Fruit fly (Drosophila melanogaster) whole organism, adult: ENCODE data around the gene Cnep1r2.

Experiments used
- CG11617 ChIP-seq: fragments of 200-800 bp; sonication (Bioruptor generic); optimal IDR thresholded peaks from 2 replicates; lab custom pipeline; 2017; ENCODE audit warnings: mild to moderate bottlenecking, missing biosample characterization, missing genetic modification reagents, missing genetic modification characterization
- CG12768 ChIP-seq: fragments of 200-800 bp; sonication (Bioruptor generic); optimal IDR thresholded peaks from 2 replicates; lab custom pipeline; 2017; ENCODE audit warnings: missing biosample characterization, missing genetic modification characterization, mild to moderate bottlenecking, moderate library complexity, missing genetic modification reagents
- CG14711 ChIP-seq: fragments of 200-800 bp; sonication (Bioruptor generic); optimal IDR thresholded peaks from 2 replicates; lab custom pipeline; 2018; ENCODE audit warnings: missing biosample characterization, mild to moderate bottlenecking, missing genetic modification characterization, moderate library complexity
- CG1620 ChIP-seq: fragments of 200-800 bp; sonication (Bioruptor generic); optimal IDR thresholded peaks from 2 replicates; lab custom pipeline; 2016; ENCODE audit warnings: missing biosample characterization, missing genetic modification characterization
- CG33017 ChIP-seq: fragments of 200-800 bp; sonication (Bioruptor generic); optimal IDR thresholded peaks from 2 replicates; lab custom pipeline; 2018; ENCODE audit warnings: missing biosample characterization, mild to moderate bottlenecking, missing genetic modification characterization, moderate library complexity
- CG5204 ChIP-seq: fragments of 200-800 bp; sonication (Bioruptor generic); optimal IDR thresholded peaks from 2 replicates; lab custom pipeline; 2016; ENCODE audit warnings: missing biosample characterization, missing genetic modification characterization
- CG7045 ChIP-seq: fragments of 200-800 bp; sonication (Bioruptor generic); optimal IDR thresholded peaks from 2 replicates; lab custom pipeline; 2017; ENCODE audit warnings: missing biosample characterization, mild to moderate bottlenecking, missing genetic modification characterization
- CG7101 ChIP-seq: fragments of 200-800 bp; sonication (Bioruptor generic); optimal IDR thresholded peaks from 2 replicates; lab custom pipeline; 2018; ENCODE audit warnings: missing biosample characterization, mild to moderate bottlenecking, missing genetic modification characterization, moderate library complexity
- Clk ChIP-seq: fragments of 200-800 bp; sonication (Bioruptor generic); optimal IDR thresholded peaks from 2 replicates; lab custom pipeline; 2017; ENCODE audit warnings: missing biosample characterization, missing genetic modification characterization
- Crg-1 ChIP-seq: fragments of 200-800 bp; sonication (Bioruptor generic); optimal IDR thresholded peaks from 2 replicates; lab custom pipeline; 2016; ENCODE audit warnings: missing biosample characterization, missing genetic modification characterization
- Hr96 ChIP-seq: fragments of 200-800 bp; sonication (Bioruptor generic); optimal IDR thresholded peaks from 2 replicates; lab custom pipeline; 2016; ENCODE audit warnings: missing biosample characterization, missing genetic modification characterization
- Mnt ChIP-seq: fragments of 200-800 bp; sonication (Bioruptor generic); optimal IDR thresholded peaks from 2 replicates; lab custom pipeline; 2016; ENCODE audit warnings: missing biosample characterization, mild to moderate bottlenecking, missing genetic modification characterization
- bab1 ChIP-seq: fragments of 200-800 bp; sonication (Bioruptor generic); optimal IDR thresholded peaks from 3 replicates; lab custom pipeline; 2019; ENCODE audit warnings: missing biosample characterization, mild to moderate bottlenecking, missing genetic modification characterization, moderate library complexity
- cic ChIP-seq: fragments of 200-800 bp; sonication (Bioruptor generic); optimal IDR thresholded peaks from 2 replicates; lab custom pipeline; 2017; ENCODE audit warnings: missing biosample characterization, mild to moderate bottlenecking, missing genetic modification characterization, moderate library complexity
- cnc ChIP-seq, 2 experiments: fragments of >200 bp; optimal IDR thresholded peaks; 2 replicates each; lab custom pipeline; 2017
- kay ChIP-seq: fragments of 200-800 bp; sonication (Bioruptor generic); peaks from one replicate; lab custom pipeline; 2016; ENCODE audit warnings: missing biosample characterization, missing genetic modification characterization, borderline replicate concordance
- ovo ChIP-seq: fragments of 200-800 bp; sonication (Bioruptor generic); optimal IDR thresholded peaks from 2 replicates; lab custom pipeline; 2016; ENCODE audit warnings: missing biosample characterization, missing genetic modification characterization
- pad ChIP-seq: fragments of 200-800 bp; sonication (Bioruptor generic); optimal IDR thresholded peaks from 3 replicates; lab custom pipeline; 2017; ENCODE audit warnings: missing biosample characterization, missing genetic modification characterization, mild to moderate bottlenecking, moderate library complexity, missing genetic modification reagents
- tj ChIP-seq: fragments of 200-800 bp; sonication (Bioruptor generic); optimal IDR thresholded peaks from 3 replicates; lab custom pipeline; 2017; ENCODE audit warnings: missing biosample characterization, mild to moderate bottlenecking, missing genetic modification characterization, moderate library complexity
- toe ChIP-seq: fragments of 200-800 bp; sonication (Bioruptor generic); optimal IDR thresholded peaks from 2 replicates; lab custom pipeline; 2016; ENCODE audit warnings: missing biosample characterization, missing genetic modification characterization

The Cnep1r2 gene

dm6 chr3L:10674940-10675339 is 37.0 kb downstream of the Cnep1r2 start:
- TF ChIP-seq Mnt = no peak
- TF ChIP-seq CG5204 (GFP tag; lab: Kevin White, UChicago) = no peak
- peak; percentile 6 for TF ChIP-seq CG14711

dm6 chr3L:10675635-10676393 is 37.9 kb downstream of the Cnep1r2 start:
- TF ChIP-seq CG12768 (GFP tag; lab: Kevin White, UChicago) (no peak), CG33017 (no peak), tj (GFP tag; lab: Kevin White, UChicago) (peak; percentile 98), CG11617 (GFP tag; lab: Kevin White, UChicago) (peak; percentile 5), kay (peak; percentile 67), CG14711 (no peak), CG1620 (no peak), CG7101 (tag; lab: Kevin White, UChicago) (no peak), CG7045 (no peak), Mnt (no peak)

- TF ChIP-seq bab1 = no peak
- TF ChIP-seq kay = peak; percentile 20
Measured at dm6 chr3L:10677816-10678215, 39.9 kb downstream of the Cnep1r2 start.

DNA sequence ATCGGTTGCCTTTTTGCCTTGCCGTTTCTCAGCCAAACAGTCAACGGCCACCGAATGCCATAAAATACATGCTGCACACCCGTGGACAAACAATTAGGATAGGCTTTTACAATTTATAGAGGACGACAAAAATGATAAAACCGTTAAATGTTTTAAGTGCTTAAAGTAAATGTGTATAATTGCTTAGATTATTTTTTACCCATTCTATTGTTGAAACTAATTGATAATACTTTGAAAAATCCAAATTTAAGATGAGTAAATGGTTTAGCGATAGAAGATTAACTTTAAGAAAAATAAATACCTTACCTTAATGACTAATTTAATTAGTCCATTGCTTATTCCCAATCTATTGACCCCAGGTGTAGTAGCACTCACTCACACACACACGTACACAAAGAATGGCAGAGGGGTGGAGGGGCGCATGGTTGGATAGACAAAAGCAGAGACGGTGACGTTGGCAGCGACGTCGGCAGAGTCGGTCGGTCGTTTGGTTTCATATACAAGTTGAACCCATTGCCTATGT is 40.7 kb downstream of the Cnep1r2 start:
- TF ChIP-seq kay = no peak
- TF ChIP-seq Crg-1 (GFP tag; lab: Kevin White, UChicago) = peak; percentile 78
- TF ChIP-seq Mnt = peak; percentile 75
- TF ChIP-seq cnc (optimal IDR thresholded peaks at IDR 0.05; lab: Kevin White, UChicago) = no peak
- peak; percentile 96 for TF ChIP-seq CG33017
- peak; percentile 78 for TF ChIP-seq ovo (GFP tag; lab: Kevin White, UChicago)
- peak; percentile 72 for TF ChIP-seq CG1620
- TF ChIP-seq tj (GFP tag; lab: Kevin White, UChicago) = peak; percentile 78
- peak; percentile 95 for TF ChIP-seq CG7101 (tag; lab: Kevin White, UChicago)
- peak; percentile 82 for TF ChIP-seq CG14711
- peak; percentile 96 for TF ChIP-seq CG7045
- TF ChIP-seq Hr96 (GFP tag; lab: Kevin White, UChicago) = peak; percentile 89
- peak; percentile 83 for TF ChIP-seq pad (GFP tag; lab: Kevin White, UChicago)
- TF ChIP-seq CG12768 (GFP tag; lab: Kevin White, UChicago) = peak; percentile 89
- TF ChIP-seq CG11617 (GFP tag; lab: Kevin White, UChicago) = peak; percentile 95
- peak; percentile 86 for TF ChIP-seq toe (GFP tag; lab: Kevin White, UChicago)
- peak; percentile 96 for TF ChIP-seq bab1
- TF ChIP-seq CG5204 (GFP tag; lab: Kevin White, UChicago) = peak; percentile 94
- TF ChIP-seq Clk (GFP tag; lab: Kevin White, UChicago) = peak; percentile 85
- peak; percentile 48 for TF ChIP-seq cic (GFP tag; lab: Kevin White, UChicago)

dm6 chr3L:10679711-10680154 is 41.8 kb downstream of the Cnep1r2 start:
- TF ChIP-seq kay = no peak
- TF ChIP-seq CG14711 = peak; percentile 20
- TF ChIP-seq ovo (GFP tag; lab: Kevin White, UChicago) = no peak
- TF ChIP-seq tj (GFP tag; lab: Kevin White, UChicago) = peak; percentile 11
- no peak for TF ChIP-seq cnc (optimal IDR thresholded peaks at IDR 0.05; lab: Kevin White, UChicago)
- peak; percentile 7 for TF ChIP-seq CG7101 (tag; lab: Kevin White, UChicago)
- TF ChIP-seq Mnt = no peak

DNA sequence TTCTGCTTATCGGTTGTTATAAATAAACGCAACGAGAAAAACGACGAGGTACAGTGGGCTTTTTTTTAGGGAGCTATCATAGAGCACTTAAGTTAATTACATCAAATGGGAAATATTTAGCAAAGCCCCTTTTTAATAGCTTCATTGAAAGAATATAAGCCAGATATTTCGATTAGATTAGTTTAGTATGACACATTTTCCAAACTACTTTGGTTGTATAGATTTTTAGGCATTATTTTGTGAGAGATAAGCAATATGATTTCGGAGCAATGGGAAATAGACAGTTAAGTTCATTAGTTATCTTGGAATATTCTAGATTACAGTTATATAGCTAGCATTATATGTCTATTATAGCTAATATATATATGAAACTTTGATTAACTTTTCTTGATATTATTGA is 42.2 kb downstream of the Cnep1r2 start:
- no peak for TF ChIP-seq CG1620
- TF ChIP-seq Crg-1 (GFP tag; lab: Kevin White, UChicago) = no peak
- TF ChIP-seq CG14711 = no peak
- TF ChIP-seq CG7101 (tag; lab: Kevin White, UChicago) = no peak
- no peak for TF ChIP-seq CG11617 (GFP tag; lab: Kevin White, UChicago)
- TF ChIP-seq kay = peak; percentile 93
- no peak for TF ChIP-seq cnc (optimal IDR thresholded peaks at IDR 0.05; lab: Kevin White, UChicago)
- no peak for TF ChIP-seq bab1

DNA sequence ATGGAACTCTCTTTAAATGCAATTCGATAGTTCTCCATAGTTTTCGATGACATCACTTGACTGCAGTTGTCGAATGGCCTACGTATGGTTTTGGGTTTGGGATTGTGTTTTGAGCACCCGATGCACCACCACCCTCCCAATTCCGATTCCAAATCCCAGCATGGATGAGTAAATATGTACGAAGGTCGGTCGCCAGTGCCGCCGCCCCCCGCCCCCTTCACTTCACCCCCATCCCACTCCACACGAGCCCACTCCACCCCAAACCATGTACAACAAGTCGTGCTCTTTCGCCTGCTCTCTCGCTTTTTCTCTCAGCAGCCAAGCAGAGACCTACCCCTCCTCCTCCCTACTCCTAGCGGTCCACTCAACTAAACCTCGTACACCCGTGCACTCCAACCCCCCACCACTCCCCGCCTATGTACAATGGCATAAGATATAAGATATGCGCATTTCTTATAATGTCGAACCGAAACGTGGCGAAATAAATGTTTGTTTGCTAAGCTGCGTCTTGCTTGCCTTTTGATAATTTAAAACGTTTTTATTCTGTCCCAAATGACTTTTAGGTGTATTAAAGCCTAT is 42.9 kb downstream of the Cnep1r2 start:
- TF ChIP-seq CG12768 (GFP tag; lab: Kevin White, UChicago) (peak; percentile 37), kay (peak; percentile 3), pad (GFP tag; lab: Kevin White, UChicago) (no peak), bab1 (no peak), cic (GFP tag; lab: Kevin White, UChicago) (peak; percentile 37), CG14711 (peak; percentile 0)
